In genomic region chr3L:20183345-20184088, dm6 we compare ENCODE assay signal across 3 fruit fly cellular contexts.
TF ChIP-seq lines count a peak whose summit lies in the region.

No protein-coding gene starts in this region.

TF ChIP-seq in whole organism, embryonic, 481 proteins besides CTCF, POLR2A, EP300 and RAD21 (continued from another document and continues in another):
- TF ChIP-seq lola (GFP tag; optimal IDR thresholded peaks at IDR 0.05; lab: Kevin White, UChicago) = peak in 2 of 3 experiments; percentile 23 to 49
- no peak for TF ChIP-seq CG17568 (GFP tag; optimal IDR thresholded peaks at IDR 0.05; lab: Kevin White, UChicago)
- TF ChIP-seq Poxn (GFP tag; IDR thresholded peaks at IDR 0.05; lab: Robert Waterston, UW) = no peak
- no peak for TF ChIP-seq klu (GFP tag; IDR thresholded peaks at IDR 0.05; lab: Robert Waterston, UW)
- no peak for TF ChIP-seq schlank (tag; optimal IDR thresholded peaks at IDR 0.05; lab: Kevin White, UChicago)
- TF ChIP-seq row (GFP tag; IDR thresholded peaks at IDR 0.05; lab: Robert Waterston, UW) = peak; percentile 71
- TF ChIP-seq CG10274 (GFP tag; optimal IDR thresholded peaks at IDR 0.05; lab: Kevin White, UChicago) = no peak
- TF ChIP-seq Fer3 (tag; optimal IDR thresholded peaks at IDR 0.05; lab: Kevin White, UChicago) = peak; percentile 57
- TF ChIP-seq otp (GFP tag; IDR thresholded peaks at IDR 0.05; lab: Robert Waterston, UW) = no peak
- TF ChIP-seq CG16813 (GFP tag; IDR thresholded peaks at IDR 0.05; lab: Robert Waterston, UW; ENCODE audit: partially characterized antibody) = no peak
- TF ChIP-seq Ets97D (GFP tag; optimal IDR thresholded peaks at IDR 0.05; lab: Kevin White, UChicago) = no peak
- peak; percentile 10; the same call in 1 of the 2 replicates for TF ChIP-seq ssp (GFP tag; IDR thresholded peaks at IDR 0.05; lab: Robert Waterston, UW)
- TF ChIP-seq sc (optimal IDR thresholded peaks at IDR 0.05; lab: Kevin White, UChicago) = no peak
- TF ChIP-seq sc (GFP tag; optimal IDR thresholded peaks at IDR 0.05; lab: Kevin White, UChicago) = peak; percentile 40
- TF ChIP-seq BEAF-32 (GFP tag; optimal IDR thresholded peaks at IDR 0.05; lab: Kevin White, UChicago) = no peak
- TF ChIP-seq Ada2b (GFP tag; IDR thresholded peaks at IDR 0.05; lab: Robert Waterston, UW) = peak; percentile 47
- TF ChIP-seq CG3726 (GFP tag; IDR thresholded peaks at IDR 0.05; lab: Robert Waterston, UW) = no peak
- TF ChIP-seq Dad (GFP tag; optimal IDR thresholded peaks at IDR 0.05; lab: Kevin White, UChicago) = no peak
- TF ChIP-seq fd64A (GFP tag; optimal IDR thresholded peaks at IDR 0.05; lab: Kevin White, UChicago) = no peak
- TF ChIP-seq CoRest (tag; optimal IDR thresholded peaks at IDR 0.05; lab: Kevin White, UChicago) = peak; percentile 55
- no peak for TF ChIP-seq exex (tag; optimal IDR thresholded peaks at IDR 0.05; lab: Kevin White, UChicago)
- peak; percentile 91 for TF ChIP-seq sens (GFP tag; lab: Kevin White, UChicago)
- TF ChIP-seq CG18619 (GFP tag; optimal IDR thresholded peaks at IDR 0.05; lab: Kevin White, UChicago) = peak; percentile 42
- peak; percentile 28 for TF ChIP-seq HLH54F (GFP tag; optimal IDR thresholded peaks at IDR 0.05; lab: Kevin White, UChicago)
- TF ChIP-seq MESR4 (GFP tag; optimal IDR thresholded peaks at IDR 0.05; lab: Kevin White, UChicago) = no peak
- no peak for TF ChIP-seq ara (GFP tag; IDR thresholded peaks at IDR 0.05; lab: Robert Waterston, UW)
- no peak for TF ChIP-seq Mad (GFP tag; optimal IDR thresholded peaks at IDR 0.05; lab: Kevin White, UChicago)
- TF ChIP-seq peb (GFP tag; IDR thresholded peaks at IDR 0.05; lab: Robert Waterston, UW) = no peak
- TF ChIP-seq ase (GFP tag; IDR thresholded peaks at IDR 0.05; lab: Robert Waterston, UW) = no peak
- TF ChIP-seq prd (optimal IDR thresholded peaks at IDR 0.05; lab: Kevin White, UChicago) = no peak
- TF ChIP-seq prd (GFP tag; IDR thresholded peaks at IDR 0.05; lab: Robert Waterston, UW) = peak; percentile 58; the same call in 1 of the 3 replicates
- 0 out of 3 replicates have a peak, but pooled peaks have one; percentile 44 for TF ChIP-seq CG11560 (tag; IDR thresholded peaks at IDR 0.05; lab: Robert Waterston, UW)
- TF ChIP-seq CG34376 (GFP tag; optimal IDR thresholded peaks at IDR 0.05; lab: Kevin White, UChicago) = no peak
- TF ChIP-seq YL-1 (GFP tag; optimal IDR thresholded peaks at IDR 0.05; lab: Kevin White, UChicago) = no peak
- TF ChIP-seq sr (GFP tag; IDR thresholded peaks at IDR 0.05; lab: Robert Waterston, UW) = 0 out of 3 replicates have a peak, but pooled peaks have one; percentile 12
- TF ChIP-seq CG12071 (GFP tag; optimal IDR thresholded peaks at IDR 0.05; lab: Kevin White, UChicago) = no peak
- peak; percentile 51 for TF ChIP-seq al (GFP tag; IDR thresholded peaks at IDR 0.05; lab: Robert Waterston, UW)
- no peak for TF ChIP-seq CG30431 (GFP tag; optimal IDR thresholded peaks at IDR 0.05; lab: Kevin White, UChicago)
- TF ChIP-seq CG9215 (GFP tag; IDR thresholded peaks at IDR 0.05; lab: Robert Waterston, UW) = 0 out of 2 replicates have a peak, but pooled peaks have one; percentile 48
- no peak for TF ChIP-seq p53 (GFP tag; optimal IDR thresholded peaks at IDR 0.05; lab: Kevin White, UChicago)
- TF ChIP-seq CG32532 (GFP tag; IDR thresholded peaks at IDR 0.05; lab: Robert Waterston, UW) = peak; percentile 29; the same call in 1 of the 2 replicates
- TF ChIP-seq CG18599 (GFP tag; optimal IDR thresholded peaks at IDR 0.05; lab: Kevin White, UChicago) = peak; percentile 68
- no peak for TF ChIP-seq CG6854 (GFP tag; optimal IDR thresholded peaks at IDR 0.05; lab: Kevin White, UChicago)
- peak; percentile 33 for TF ChIP-seq org-1 (GFP tag; optimal IDR thresholded peaks at IDR 0.05; lab: Kevin White, UChicago)
- TF ChIP-seq Myb (GFP tag; optimal IDR thresholded peaks at IDR 0.05; lab: Kevin White, UChicago) = no peak

TF ChIP-seq in whole organism, prepupa, 60 proteins besides CTCF, POLR2A, EP300 and RAD21 (continued from another document):
- TF ChIP-seq CG11294 (GFP tag; IDR thresholded peaks at IDR 0.05; lab: Robert Waterston, UW) = no peak
- no peak for TF ChIP-seq CG16779 (tag; optimal IDR thresholded peaks at IDR 0.05; lab: Kevin White, UChicago)
- TF ChIP-seq esn (GFP tag; optimal IDR thresholded peaks at IDR 0.05; lab: Kevin White, UChicago) = peak; percentile 69
- TF ChIP-seq ss (GFP tag; optimal IDR thresholded peaks at IDR 0.05; lab: Kevin White, UChicago) = peak; percentile 55 to 61
- peak; percentile 87 for TF ChIP-seq Hr4 (GFP tag; optimal IDR thresholded peaks at IDR 0.05; lab: Kevin White, UChicago)
- TF ChIP-seq Eip75B (GFP tag; optimal IDR thresholded peaks at IDR 0.05; lab: Kevin White, UChicago) = peak; percentile 61
- peak; percentile 62; the same call in 2 of the 3 replicates for TF ChIP-seq CG6163 (GFP tag; IDR thresholded peaks at IDR 0.05; lab: Robert Waterston, UW)
- no peak for TF ChIP-seq Eip93F (GFP tag; optimal IDR thresholded peaks at IDR 0.05; lab: Kevin White, UChicago)
- peak; percentile 87 for TF ChIP-seq CG32006 (GFP tag; optimal IDR thresholded peaks at IDR 0.05; lab: Kevin White, UChicago)
- TF ChIP-seq Hr39 (GFP tag; optimal IDR thresholded peaks at IDR 0.05; lab: Kevin White, UChicago) = peak; percentile 56
- TF ChIP-seq Ets96B (tag; optimal IDR thresholded peaks at IDR 0.05; lab: Kevin White, UChicago) = peak; percentile 68
- TF ChIP-seq CG11902 (GFP tag; optimal IDR thresholded peaks at IDR 0.05; lab: Kevin White, UChicago) = peak; percentile 49
- peak; percentile 28 for TF ChIP-seq CG1621 (tag; optimal IDR thresholded peaks at IDR 0.05; lab: Kevin White, UChicago)
- TF ChIP-seq OdsH (GFP tag; optimal IDR thresholded peaks at IDR 0.05; lab: Kevin White, UChicago) = peak; percentile 78
- TF ChIP-seq Sox102F (GFP tag; optimal IDR thresholded peaks at IDR 0.05; lab: Kevin White, UChicago) = peak; percentile 63
- peak; percentile 46 for TF ChIP-seq Sox15 (GFP tag; optimal IDR thresholded peaks at IDR 0.05; lab: Kevin White, UChicago)
- peak in 1 of 2 experiments; percentile 88 for TF ChIP-seq salr (GFP tag; optimal IDR thresholded peaks at IDR 0.05; lab: Kevin White, UChicago)
- peak; percentile 85 for TF ChIP-seq CG15336 (GFP tag; IDR thresholded peaks at IDR 0.05; lab: Robert Waterston, UW)
- TF ChIP-seq vri (GFP tag; optimal IDR thresholded peaks at IDR 0.05; lab: Kevin White, UChicago) = peak; percentile 34
- no peak for TF ChIP-seq Ets21C (GFP tag; optimal IDR thresholded peaks at IDR 0.05; lab: Kevin White, UChicago)
- TF ChIP-seq Met (GFP tag; optimal IDR thresholded peaks at IDR 0.05; lab: Kevin White, UChicago) = peak; percentile 71
- TF ChIP-seq achi (GFP tag; optimal IDR thresholded peaks at IDR 0.05; lab: Kevin White, UChicago) = peak; percentile 77
- peak; percentile 54 for TF ChIP-seq CG6792 (GFP tag; optimal IDR thresholded peaks at IDR 0.05; lab: Kevin White, UChicago)
- no peak for TF ChIP-seq fkh (GFP tag; optimal IDR thresholded peaks at IDR 0.05; lab: Kevin White, UChicago)
- peak; percentile 37 for TF ChIP-seq Lpt (GFP tag; optimal IDR thresholded peaks at IDR 0.05; lab: Kevin White, UChicago)
- TF ChIP-seq cyc (GFP tag; optimal IDR thresholded peaks at IDR 0.05; lab: Kevin White, UChicago) = peak; percentile 58
- peak; percentile 70 for TF ChIP-seq Sox14 (GFP tag; optimal IDR thresholded peaks at IDR 0.05; lab: Kevin White, UChicago)
- peak; percentile 68 for TF ChIP-seq CG10669 (GFP tag; optimal IDR thresholded peaks at IDR 0.05; lab: Kevin White, UChicago)
- TF ChIP-seq dsx (GFP tag; optimal IDR thresholded peaks at IDR 0.05; lab: Kevin White, UChicago; ENCODE audit: poor library complexity, severe bottlenecking) = peak; percentile 65
- peak; percentile 63 for TF ChIP-seq CG3032 (tag; optimal IDR thresholded peaks at IDR 0.05; lab: Kevin White, UChicago)
- TF ChIP-seq Hr38 (GFP tag; optimal IDR thresholded peaks at IDR 0.05; lab: Kevin White, UChicago) = no peak
- TF ChIP-seq CG8119 (GFP tag; IDR thresholded peaks at IDR 0.05; lab: Robert Waterston, UW) = peak; percentile 84
- peak; percentile 89 for TF ChIP-seq Eip78C (GFP tag; lab: Kevin White, UChicago)
- no peak for TF ChIP-seq CG6854 (GFP tag; optimal IDR thresholded peaks at IDR 0.05; lab: Kevin White, UChicago)
- TF ChIP-seq net (GFP tag; optimal IDR thresholded peaks at IDR 0.05; lab: Kevin White, UChicago) = peak; percentile 73
- peak; percentile 52 for TF ChIP-seq dac (GFP tag; optimal IDR thresholded peaks at IDR 0.05; lab: Kevin White, UChicago)
- peak; percentile 70 for TF ChIP-seq topi (GFP tag; optimal IDR thresholded peaks at IDR 0.05; lab: Kevin White, UChicago)
TF ChIP-seq in whole organism, prepupa: peak in this region for 49.

TF ChIP-seq in whole organism, wandering third instar larva, 38 proteins besides CTCF, POLR2A, EP300 and RAD21 (continued from another document):
- peak; percentile 4 for TF ChIP-seq CG9705 (GFP tag; optimal IDR thresholded peaks at IDR 0.05; lab: Kevin White, UChicago)
- TF ChIP-seq usp (GFP tag; optimal IDR thresholded peaks at IDR 0.05; lab: Kevin White, UChicago) = no peak
- peak; percentile 62 for TF ChIP-seq ey (GFP tag; optimal IDR thresholded peaks at IDR 0.05; lab: Kevin White, UChicago)
- TF ChIP-seq N (GFP tag; optimal IDR thresholded peaks at IDR 0.05; lab: Kevin White, UChicago) = peak; percentile 92
- peak; percentile 6 for TF ChIP-seq Abd-B (GFP tag; optimal IDR thresholded peaks at IDR 0.05; lab: Kevin White, UChicago)
TF ChIP-seq in whole organism, wandering third instar larva: peak in this region for 18.
